Fruit fly (Drosophila melanogaster): ENCODE data around the gene indra.

The indra gene

DNA sequence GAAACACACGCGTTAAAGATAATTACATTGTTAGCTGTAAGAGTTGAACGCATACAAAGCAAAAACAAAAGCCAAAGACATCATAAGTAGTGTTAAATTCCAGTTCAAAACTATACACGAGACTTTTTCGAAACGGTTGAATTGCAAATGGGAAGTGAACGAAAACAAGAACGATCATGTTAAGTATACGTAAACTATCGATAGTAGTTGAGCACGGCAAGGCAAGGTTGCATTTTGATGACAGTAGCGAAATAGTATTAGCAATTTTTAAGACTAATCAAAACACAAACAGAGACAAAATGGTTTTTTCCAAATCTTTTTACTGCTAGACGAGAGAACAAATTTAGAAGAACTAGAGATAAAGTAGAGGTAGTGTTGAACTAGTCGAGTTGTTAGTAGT lies 47.4 kb downstream of the indra start:
- TF ChIP-seq Sox15 (GFP tag; optimal IDR thresholded peaks at IDR 0.05) (no peak), CG3919 (GFP tag; optimal IDR thresholded peaks at IDR 0.05) (no peak), Lpt (GFP tag; optimal IDR thresholded peaks at IDR 0.05) (no peak), Sox14 (GFP tag; optimal IDR thresholded peaks at IDR 0.05) (no peak), CG8319 (GFP tag; optimal IDR thresholded peaks at IDR 0.05) (no peak), acj6 (GFP tag; optimal IDR thresholded peaks at IDR 0.05) (no peak), Blimp-1 (GFP tag; optimal IDR thresholded peaks at IDR 0.05) (no peak), CG7368 (GFP tag; optimal IDR thresholded peaks at IDR 0.05) (no peak), CG11902 (GFP tag; optimal IDR thresholded peaks at IDR 0.05) (no peak), fd59A (GFP tag; optimal IDR thresholded peaks at IDR 0.05) (no peak), CG3032 (tag; optimal IDR thresholded peaks at IDR 0.05) (no peak)

Data from whole organism, prepupa.